Worm (Caenorhabditis elegans) whole organism, mixed stage, embryonic: ENCODE results near the gene T26E4.2.

Experiments
- ceh-83 ChIP-seq: fragments of 200-800 bp; sonication (Bioruptor generic); optimal IDR thresholded peaks from 2 replicates; lab custom pipeline; 2018; ENCODE audit warnings: mild to moderate bottlenecking, missing genetic modification characterization, missing compliant biosample characterization
- elt-1 ChIP-seq: sonication (generic microtip); optimal IDR thresholded peaks from 2 replicates; lab custom pipeline; 2017; ENCODE audit warnings: missing genetic modification characterization, mild to moderate bottlenecking, missing compliant biosample characterization, antibody characterized with exemption, moderate library complexity, borderline replicate concordance; ENCODE audit not compliant: insufficient read depth

The T26E4.2 gene

ce11 chrV:15831586-15831985, 50.4 kb downstream of the T26E4.2 start, which contains the start of gene srbc-56:
TSS of gene srbc-56 (minus strand) at chrV:15831686.
- TF ChIP-seq elt-1 (tag; lab: Kevin White, UChicago) (no peak), ceh-83 (GFP tag; lab: Kevin White, UChicago) (no peak)
